Fruit fly (Drosophila melanogaster) whole organism, embryonic: ENCODE data around the gene Larp7.

ENCODE experiments used
- Atf-2 ChIP-seq: fragments of 200-800 bp; sonication (Bioruptor generic); optimal IDR thresholded peaks from 2 replicates; lab custom pipeline; 2016; ENCODE audit warnings: missing biosample characterization, missing genetic modification characterization
- B-H1 ChIP-seq: fragments of 200-800 bp; sonication (Bioruptor generic); IDR thresholded peaks from 3 replicates; pipeline ENCODE4 v1.3.6; 2022; ENCODE audit warnings: missing biosample characterization, missing genetic modification characterization
- BEAF-32 ChIP-seq: fragments of 200-800 bp; sonication (Bioruptor generic); optimal IDR thresholded peaks from 3 replicates; lab custom pipeline; 2017; ENCODE audit warnings: missing biosample characterization, missing genetic modification characterization, mild to moderate bottlenecking, moderate library complexity, missing genetic modification reagents
- CG10431 ChIP-seq: fragments of 200-800 bp; sonication (Bioruptor generic); optimal IDR thresholded peaks from 3 replicates; lab custom pipeline; 2018; ENCODE audit warnings: missing biosample characterization, mild to moderate bottlenecking, missing genetic modification characterization
- CG12391 ChIP-seq: fragments of 200-800 bp; sonication (Bioruptor generic); optimal IDR thresholded peaks from 3 replicates; lab custom pipeline; 2018; ENCODE audit warnings: missing biosample characterization, mild to moderate bottlenecking, missing genetic modification characterization, moderate library complexity
- CG13123 ChIP-seq: fragments of 200-800 bp; sonication (Bioruptor generic); optimal IDR thresholded peaks from 2 replicates; lab custom pipeline; 2016; ENCODE audit warnings: missing biosample characterization, missing genetic modification characterization
- CG13287 ChIP-seq: fragments of 200-800 bp; sonication (Bioruptor generic); IDR thresholded peaks from 2 replicates; pipeline ENCODE4 v1.3.6; 2022; ENCODE audit warnings: missing biosample characterization, missing genetic modification characterization; ENCODE audit not compliant: partially characterized antibody
- CG13775 ChIP-seq: fragments of 200-800 bp; sonication (Bioruptor generic); optimal IDR thresholded peaks from 3 replicates; lab custom pipeline; 2017; ENCODE audit warnings: missing biosample characterization, mild to moderate bottlenecking, missing genetic modification characterization
- CG14667 ChIP-seq: fragments of 200-800 bp; sonication (Bioruptor generic); IDR thresholded peaks from 2 replicates; pipeline ENCODE4 v1.3.6; 2022; ENCODE audit warnings: missing biosample characterization, missing genetic modification characterization
- CG14965 ChIP-seq: fragments of 200-800 bp; sonication (Bioruptor generic); optimal IDR thresholded peaks from 2 replicates; lab custom pipeline; 2016; ENCODE audit warnings: missing biosample characterization, missing genetic modification characterization, borderline replicate concordance
- CG15073 ChIP-seq: fragments of 200-800 bp; sonication (Bioruptor generic); optimal IDR thresholded peaks from 2 replicates; lab custom pipeline; 2016; ENCODE audit warnings: missing biosample characterization, missing genetic modification characterization
- CG17328 ChIP-seq: fragments of 200-800 bp; sonication (Bioruptor generic); IDR thresholded peaks from 2 replicates; pipeline ENCODE4 v1.3.6; 2022; ENCODE audit warnings: missing biosample characterization, missing genetic modification characterization
- CG2199 ChIP-seq: fragments of 200-800 bp; sonication (Bioruptor generic); IDR thresholded peaks from 3 replicates; pipeline ENCODE4 v1.3.6; 2022; ENCODE audit warnings: missing biosample characterization, missing genetic modification characterization
- CG32772 ChIP-seq: fragments of 200-800 bp; sonication (Bioruptor generic); IDR thresholded peaks from 2 replicates; pipeline ENCODE4 v1.3.6; 2022; ENCODE audit warnings: missing biosample characterization, missing genetic modification characterization
- CG34422 ChIP-seq: fragments of 200-800 bp; sonication (Bioruptor generic); IDR thresholded peaks from 3 replicates; pipeline ENCODE4 v1.3.6; 2022; ENCODE audit warnings: missing biosample characterization, missing genetic modification characterization
- CG4617 ChIP-seq: fragments of 200-800 bp; sonication (Bioruptor generic); optimal IDR thresholded peaks from 3 replicates; lab custom pipeline; 2016; ENCODE audit warnings: missing biosample characterization, missing genetic modification characterization, borderline replicate concordance
- CG9437 ChIP-seq: fragments of 200-800 bp; sonication (Bioruptor generic); optimal IDR thresholded peaks from 2 replicates; lab custom pipeline; 2018; ENCODE audit warnings: missing biosample characterization, mild to moderate bottlenecking, missing genetic modification characterization
- CTCF ChIP-seq: fragments of 200-800 bp; sonication (Bioruptor generic); optimal IDR thresholded peaks from 2 replicates; lab custom pipeline; 2017; ENCODE audit warnings: missing biosample characterization, mild to moderate bottlenecking, missing genetic modification characterization, moderate library complexity
- Dfd ChIP-seq, 2 experiments: fragments of >200 bp; optimal IDR thresholded peaks; 2 replicates each; lab custom pipeline; 2017; ENCODE audit warnings: missing biosample characterization in 2 of 2, missing genetic modification characterization in 2 of 2
- Dip3 ChIP-seq: fragments of 200-800 bp; sonication (Bioruptor generic); optimal IDR thresholded peaks from 3 replicates; lab custom pipeline; 2016; ENCODE audit warnings: missing biosample characterization, missing genetic modification characterization
- Hr39 ChIP-seq: fragments of >200 bp; optimal IDR thresholded peaks from 2 replicates; lab custom pipeline; 2017
- Kr ChIP-seq: fragments of 200-800 bp; sonication (Bioruptor generic); optimal IDR thresholded peaks from 2 replicates; lab custom pipeline; 2017; ENCODE audit warnings: missing biosample characterization, mild to moderate bottlenecking, missing genetic modification characterization
- MESR4 ChIP-seq: fragments of 200-800 bp; sonication (Bioruptor generic); optimal IDR thresholded peaks from 2 replicates; lab custom pipeline; 2018; ENCODE audit warnings: missing biosample characterization, mild to moderate bottlenecking, missing genetic modification characterization, moderate library complexity
- NC2α ChIP-seq: fragments of 200-800 bp; sonication (Bioruptor generic); optimal IDR thresholded peaks from 2 replicates; lab custom pipeline; 2016; ENCODE audit warnings: missing biosample characterization, missing genetic modification characterization
- Nf-YB ChIP-seq: fragments of 200-800 bp; sonication (Bioruptor generic); optimal IDR thresholded peaks from 3 replicates; lab custom pipeline; 2019; ENCODE audit warnings: missing biosample characterization, mild to moderate bottlenecking, missing genetic modification characterization, moderate library complexity
- Nf-YC ChIP-seq: fragments of 200-800 bp; optimal IDR thresholded peaks from 3 replicates; lab custom pipeline; 2019; ENCODE audit warnings: missing biosample characterization, mild to moderate bottlenecking, missing genetic modification characterization, moderate library complexity
- PHDP ChIP-seq: fragments of 200-800 bp; sonication (Bioruptor generic); optimal IDR thresholded peaks from 3 replicates; lab custom pipeline; 2018; ENCODE audit warnings: missing biosample characterization, mild to moderate bottlenecking, missing genetic modification characterization, moderate library complexity
- Rx ChIP-seq: fragments of 200-800 bp; sonication (Bioruptor generic); IDR thresholded peaks from 2 replicates; pipeline ENCODE4 v1.3.6; 2022; ENCODE audit warnings: missing biosample characterization, missing genetic modification characterization
- Side ChIP-seq: fragments of 200-800 bp; sonication (Bioruptor generic); optimal IDR thresholded peaks from 2 replicates; lab custom pipeline; 2016; ENCODE audit warnings: missing biosample characterization, missing genetic modification characterization
- Sin3A ChIP-seq: fragments of >200 bp; optimal IDR thresholded peaks from 2 replicates; lab custom pipeline; 2018
- TFAM ChIP-seq: fragments of 200-800 bp; sonication (Bioruptor generic); optimal IDR thresholded peaks from 2 replicates; lab custom pipeline; 2017; ENCODE audit warnings: missing biosample characterization, missing genetic modification characterization, inconsistent platforms
- Taf1 ChIP-seq: fragments of 200-800 bp; sonication (Bioruptor generic); IDR thresholded peaks from 2 replicates; pipeline ENCODE4 v1.3.6; 2022; ENCODE audit warnings: missing biosample characterization, missing genetic modification characterization
- abd-A ChIP-seq: fragments of 200-800 bp; sonication (Bioruptor generic); optimal IDR thresholded peaks from 3 replicates; lab custom pipeline; 2019; ENCODE audit warnings: missing biosample characterization, mild to moderate bottlenecking, missing genetic modification characterization, moderate library complexity
- al ChIP-seq: fragments of 200-800 bp; sonication (Bioruptor generic); IDR thresholded peaks from 2 replicates; pipeline ENCODE4 v1.3.6; 2022; ENCODE audit warnings: missing biosample characterization, missing genetic modification characterization
- bbx ChIP-seq: fragments of 200-800 bp; sonication (Bioruptor generic); IDR thresholded peaks from 2 replicates; pipeline ENCODE4 v1.3.6; 2022; ENCODE audit warnings: missing biosample characterization, missing genetic modification characterization; ENCODE audit not compliant: partially characterized antibody
- bowl ChIP-seq: fragments of 200-800 bp; sonication (Bioruptor generic); IDR thresholded peaks from 2 replicates; pipeline ENCODE4 v1.3.6; 2022; ENCODE audit warnings: missing biosample characterization, missing genetic modification characterization
- crp ChIP-seq, 2 experiments: fragments of 200-800 bp; sonication (Bioruptor generic); optimal IDR thresholded peaks; 2 replicates in 1 of 2; 3 replicates in 1 of 2; lab custom pipeline; 2017; ENCODE audit warnings: missing biosample characterization in 2 of 2, missing genetic modification characterization in 2 of 2, mild to moderate bottlenecking in 1 of 2, moderate library complexity in 1 of 2
- exex ChIP-seq: fragments of 200-800 bp; sonication (Bioruptor generic); optimal IDR thresholded peaks from 4 replicates; lab custom pipeline; 2018; ENCODE audit warnings: missing biosample characterization, mild to moderate bottlenecking, missing genetic modification characterization, moderate library complexity
- gsb ChIP-seq: fragments of 200-800 bp; sonication (Bioruptor generic); IDR thresholded peaks from 2 replicates; pipeline ENCODE4 v1.3.6; 2022; ENCODE audit warnings: missing biosample characterization, missing genetic modification characterization
- hbn ChIP-seq: fragments of 200-800 bp; sonication (Bioruptor generic); IDR thresholded peaks from 2 replicates; pipeline ENCODE4 v1.3.6; 2022; ENCODE audit warnings: missing biosample characterization, missing genetic modification characterization; ENCODE audit not compliant: partially characterized antibody
- her ChIP-seq: fragments of 200-800 bp; sonication (Bioruptor generic); optimal IDR thresholded peaks from 2 replicates; lab custom pipeline; 2016; ENCODE audit warnings: missing biosample characterization, missing genetic modification characterization
- kni ChIP-seq: fragments of 200-800 bp; sonication (Bioruptor generic); optimal IDR thresholded peaks from 3 replicates; lab custom pipeline; 2017; ENCODE audit warnings: mild to moderate bottlenecking, missing biosample characterization, missing genetic modification reagents, missing genetic modification characterization
- lab ChIP-seq: fragments of 200-800 bp; sonication (Bioruptor generic); optimal IDR thresholded peaks from 3 replicates; lab custom pipeline; 2017; ENCODE audit warnings: missing biosample characterization, missing genetic modification characterization, mild to moderate bottlenecking, moderate library complexity, missing genetic modification reagents
- maf-S ChIP-seq: fragments of 200-800 bp; sonication (Bioruptor generic); optimal IDR thresholded peaks from 2 replicates; lab custom pipeline; 2016; ENCODE audit warnings: missing biosample characterization, missing genetic modification characterization
- nerfin-2 ChIP-seq: fragments of 200-800 bp; sonication (Bioruptor generic); IDR thresholded peaks from 2 replicates; pipeline ENCODE4 v1.3.6; 2022; ENCODE audit warnings: missing biosample characterization, missing genetic modification characterization; ENCODE audit not compliant: partially characterized antibody
- phol ChIP-seq: fragments of 200-800 bp; sonication (Bioruptor generic); optimal IDR thresholded peaks from 3 replicates; lab custom pipeline; 2018; ENCODE audit warnings: missing biosample characterization, mild to moderate bottlenecking, missing genetic modification characterization, moderate library complexity
- scrt ChIP-seq: fragments of 200-800 bp; sonication (Bioruptor generic); optimal IDR thresholded peaks from 2 replicates; lab custom pipeline; 2018; ENCODE audit warnings: missing biosample characterization, mild to moderate bottlenecking, missing genetic modification characterization, moderate library complexity
- sens ChIP-seq: fragments of 200-800 bp; sonication (Bioruptor generic); peaks from one replicate; lab custom pipeline; 2016; ENCODE audit warnings: missing biosample characterization, missing genetic modification characterization
- tna ChIP-seq: fragments of 200-800 bp; sonication (Bioruptor generic); IDR thresholded peaks from 2 replicates; pipeline ENCODE4 v1.3.6; 2022; ENCODE audit warnings: missing biosample characterization, missing genetic modification characterization; ENCODE audit not compliant: partially characterized antibody
- vnd ChIP-seq: fragments of 200-800 bp; sonication (Bioruptor generic); IDR thresholded peaks from 3 replicates; pipeline ENCODE4 v1.3.6; 2022; ENCODE audit warnings: missing biosample characterization, missing genetic modification characterization; ENCODE audit not compliant: partially characterized antibody
- wor ChIP-seq: fragments of 200-800 bp; sonication (Bioruptor generic); IDR thresholded peaks from 2 replicates; pipeline ENCODE4 v1.3.6; 2022; ENCODE audit warnings: missing biosample characterization, missing genetic modification characterization
- zfh1 ChIP-seq: fragments of 200-800 bp; sonication (Bioruptor generic); IDR thresholded peaks from 3 replicates; pipeline ENCODE4 v1.3.6; 2022; ENCODE audit warnings: missing biosample characterization, missing genetic modification characterization

Larp7 gene

DNA sequence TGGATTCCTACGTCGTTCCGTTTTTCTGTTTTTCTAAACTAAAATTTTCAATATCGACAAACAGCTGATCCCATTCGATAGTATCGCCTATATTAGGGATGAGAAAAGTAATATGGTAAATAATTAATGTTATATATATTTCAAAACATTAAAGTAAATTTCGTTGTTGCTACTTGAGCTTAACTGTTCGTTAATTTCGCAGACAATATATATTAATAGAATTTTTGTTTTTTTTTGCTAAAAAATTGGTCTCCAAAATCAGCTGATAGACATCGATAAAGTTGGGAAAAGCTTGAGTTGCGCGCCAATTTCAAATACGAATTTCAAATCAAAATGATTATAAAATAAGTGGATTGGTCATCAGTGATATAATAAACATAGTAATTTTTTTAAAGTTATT, 47.3 kb upstream of the Larp7 start, which contains the start of gene CG12118 (continued):
- TF ChIP-seq B-H1 (GFP tag; lab: Robert Waterston, UW) (peak; percentile 62), TFAM (GFP tag; lab: Kevin White, UChicago) (no peak), Side (GFP tag; lab: Kevin White, UChicago) (peak; percentile 3), gsb (GFP tag; lab: Robert Waterston, UW) (peak; percentile 33; the same call in 1 of the 2 replicates), Kr (GFP tag; lab: Kevin White, UChicago) (no peak), bbx (GFP tag; lab: Robert Waterston, UW) (peak; percentile 84), vnd (peak; percentile 94), Rx (GFP tag; lab: Robert Waterston, UW) (peak; percentile 45; the same call in 1 of the 2 replicates), bowl (no peak), Taf1 (GFP tag; lab: Robert Waterston, UW) (no peak), Dfd (GFP tag; optimal IDR thresholded peaks at IDR 0.05; lab: Kevin White, UChicago) (no peak), sens (peak; percentile 88), scrt (GFP tag; lab: Kevin White, UChicago) (peak; percentile 43), tna (GFP tag; lab: Robert Waterston, UW) (peak; percentile 81; the same call in 1 of the 2 replicates), CG14965 (no peak), CG4617 (peak; percentile 52), CG2199 (GFP tag; lab: Robert Waterston, UW) (no peak), CG10431 (GFP tag; lab: Kevin White, UChicago) (no peak), kni (GFP tag; lab: Kevin White, UChicago) (no peak), Sin3A (lab: Kevin White, UChicago) (no peak), CG17328 (GFP tag; lab: Robert Waterston, UW) (peak; percentile 86), CG14667 (GFP tag; lab: Robert Waterston, UW) (peak; percentile 57; the same call in 1 of the 2 replicates), CG13123 (GFP tag; lab: Kevin White, UChicago) (peak; percentile 75), CG13775 (GFP tag; lab: Kevin White, UChicago) (peak; percentile 80), BEAF-32 (GFP tag; lab: Kevin White, UChicago) (peak; percentile 89), NC2α (GFP tag; lab: Kevin White, UChicago) (no peak), Nf-YC (tag; lab: Kevin White, UChicago) (peak; percentile 51), CG34422 (peak; percentile 85), al (GFP tag; lab: Robert Waterston, UW) (peak; percentile 86), hbn (GFP tag; lab: Robert Waterston, UW) (peak; percentile 81), Nf-YB (GFP tag; lab: Kevin White, UChicago) (peak; percentile 53), MESR4 (GFP tag; lab: Kevin White, UChicago) (no peak), lab (peak; percentile 79), her (GFP tag; lab: Kevin White, UChicago) (no peak), zfh1 (GFP tag; lab: Robert Waterston, UW) (peak; percentile 89), CG32772 (GFP tag; lab: Robert Waterston, UW) (peak; percentile 75), Dip3 (GFP tag; lab: Kevin White, UChicago) (peak; percentile 35), PHDP (tag; lab: Kevin White, UChicago) (peak; percentile 77), CG15073 (GFP tag; lab: Kevin White, UChicago) (no peak), abd-A (no peak), exex (tag; lab: Kevin White, UChicago) (peak; percentile 50), crp (GFP tag; optimal IDR thresholded peaks at IDR 0.05; lab: Kevin White, UChicago) (peak; percentile 87 to 98), maf-S (GFP tag; lab: Kevin White, UChicago) (peak; percentile 32), Atf-2 (peak; percentile 9), CG13287 (GFP tag; lab: Robert Waterston, UW) (peak; percentile 96), phol (tag; lab: Kevin White, UChicago) (peak; percentile 81), wor (GFP tag; lab: Robert Waterston, UW) (peak; percentile 67), nerfin-2 (GFP tag; lab: Robert Waterston, UW) (peak; percentile 89), CTCF (GFP tag; lab: Kevin White, UChicago) (no peak), CG12391 (peak; percentile 91), CG9437 (GFP tag; lab: Kevin White, UChicago) (peak; percentile 71), Hr39 (no peak)
